Worm (Caenorhabditis elegans): ENCODE results near the gene sre-6.

DNA sequence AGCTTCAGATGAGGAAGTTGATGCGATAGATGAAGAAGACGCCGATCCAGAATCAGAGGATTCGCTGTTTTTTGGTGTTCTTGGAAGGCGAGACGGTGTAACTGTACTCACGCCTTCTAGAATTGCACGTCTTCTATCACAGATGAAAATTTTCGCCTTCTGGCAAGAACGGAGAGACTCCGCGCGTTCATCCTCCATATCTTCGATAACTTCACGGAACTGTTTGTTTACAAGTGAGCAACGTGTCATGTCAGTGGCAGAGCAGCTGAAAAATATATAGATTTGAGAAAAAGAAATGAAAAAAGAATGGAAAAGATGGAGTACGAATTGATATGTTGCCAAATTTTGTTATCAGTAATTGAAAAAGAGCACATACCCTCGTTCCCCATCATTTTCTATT lies 48.0 kb downstream of the sre-6 start:
- TF ChIP-seq pha-4 (tag; optimal IDR thresholded peaks at IDR 0.05) = no peak
- TF ChIP-seq chd-7 (tag; optimal IDR thresholded peaks at IDR 0.05) = no peak
- TF ChIP-seq nhr-179 (tag; optimal IDR thresholded peaks at IDR 0.05) = no peak
- TF ChIP-seq cebp-1 (GFP tag; IDR thresholded peaks at IDR 0.05) = no peak
- TF ChIP-seq cebp-1 (tag; optimal IDR thresholded peaks at IDR 0.05) = no peak
- no peak for TF ChIP-seq attf-6 (GFP tag; IDR thresholded peaks at IDR 0.05)
- no peak for TF ChIP-seq lsy-27 (tag; optimal IDR thresholded peaks at IDR 0.05; ENCODE audit: borderline replicate concordance, insufficient read depth)
- no peak for TF ChIP-seq F22D6.2 (tag; optimal IDR thresholded peaks at IDR 0.05)
- TF ChIP-seq nhr-27 (tag; optimal IDR thresholded peaks at IDR 0.05) = no peak
- TF ChIP-seq zim-3 (tag; optimal IDR thresholded peaks at IDR 0.05) = no peak

Data from whole organism, young adult.